Worm (Caenorhabditis elegans): ENCODE data around the gene cut-1.

DNA sequence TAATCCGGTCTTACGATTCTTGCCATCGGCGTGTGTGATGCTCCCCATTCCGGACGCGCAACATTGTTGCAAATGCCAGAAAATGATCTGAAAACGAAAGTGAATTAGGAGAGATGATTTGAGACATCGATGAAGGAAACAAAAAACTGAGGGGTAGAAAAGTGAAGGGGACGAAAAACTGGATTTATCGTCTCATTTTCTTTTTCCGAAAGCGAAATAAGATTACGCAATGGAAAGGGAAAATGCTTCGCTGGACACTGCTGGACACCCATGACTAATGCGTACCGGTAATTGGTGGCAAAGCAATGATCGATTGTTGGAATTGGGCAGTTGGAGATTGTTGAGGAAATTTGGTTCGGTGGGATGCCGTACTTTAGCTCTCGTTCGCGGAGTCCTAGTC lies 22.4 kb upstream of the cut-1 start:
- TF ChIP-seq nhr-76 (tag; optimal IDR thresholded peaks at IDR 0.05) (no peak), nhr-28 (tag; optimal IDR thresholded peaks at IDR 0.05) (no peak), snpc-4 (tag; optimal IDR thresholded peaks at IDR 0.05) (no peak), mep-1 (tag; optimal IDR thresholded peaks at IDR 0.05) (no peak), elt-3 (tag; optimal IDR thresholded peaks at IDR 0.05) (no peak), nhr-12 (tag; optimal IDR thresholded peaks at IDR 0.05) (no peak), nhr-237 (tag; optimal IDR thresholded peaks at IDR 0.05) (no peak), lsy-2 (tag; optimal IDR thresholded peaks at IDR 0.05) (no peak), ztf-11 (tag; optimal IDR thresholded peaks at IDR 0.05) (no peak), pha-4 (tag; optimal IDR thresholded peaks at IDR 0.05) (no peak), blmp-1 (tag; optimal IDR thresholded peaks at IDR 0.05) (peak; percentile 73), lin-32 (GFP tag; optimal IDR thresholded peaks at IDR 0.05) (no peak), unc-120 (tag; optimal IDR thresholded peaks at IDR 0.05; ENCODE audit: poor library complexity, severe bottlenecking) (no peak)

Data from whole organism, mixed stage, embryonic.